Fruit fly (Drosophila melanogaster) whole organism, embryonic: Measurements from ENCODE around the gene Mgstl.

Experiments used
- CG10462 ChIP-seq: fragments of 200-800 bp; sonication (Bioruptor generic); optimal IDR thresholded peaks from 2 replicates; lab custom pipeline; 2016; ENCODE audit warnings: missing biosample characterization, missing genetic modification characterization
- CG11093 ChIP-seq: fragments of 200-800 bp; sonication (Bioruptor generic); IDR thresholded peaks from 3 replicates; pipeline ENCODE4 v1.3.6; 2022; ENCODE audit warnings: missing biosample characterization, missing genetic modification characterization
- CG11398 ChIP-seq: fragments of 200-800 bp; sonication (Bioruptor generic); optimal IDR thresholded peaks from 2 replicates; lab custom pipeline; 2016; ENCODE audit warnings: missing biosample characterization, missing genetic modification characterization
- CG11696 ChIP-seq: fragments of 200-800 bp; sonication (Bioruptor generic); IDR thresholded peaks from 2 replicates; pipeline ENCODE4 v1.3.6; 2022; ENCODE audit warnings: missing biosample characterization, missing genetic modification characterization
- CG12104 ChIP-seq: fragments of 200-800 bp; sonication (Bioruptor generic); optimal IDR thresholded peaks from 3 replicates; lab custom pipeline; 2016; ENCODE audit warnings: missing biosample characterization, missing genetic modification characterization
- CG13296 ChIP-seq: fragments of 200-800 bp; sonication (Bioruptor generic); optimal IDR thresholded peaks from 3 replicates; lab custom pipeline; 2018; ENCODE audit warnings: missing biosample characterization, mild to moderate bottlenecking, missing genetic modification characterization
- CG16779 ChIP-seq: fragments of 200-800 bp; sonication (Bioruptor generic); IDR thresholded peaks from 2 replicates; pipeline ENCODE4 v1.3.6; 2022; ENCODE audit warnings: missing biosample characterization, missing genetic modification characterization
- CG17359 ChIP-seq: fragments of 200-800 bp; sonication (Bioruptor generic); optimal IDR thresholded peaks from 3 replicates; lab custom pipeline; 2018; ENCODE audit warnings: missing biosample characterization, mild to moderate bottlenecking, missing genetic modification characterization, moderate library complexity
- CG17361 ChIP-seq: fragments of 200-800 bp; sonication (Bioruptor generic); IDR thresholded peaks from 3 replicates; pipeline ENCODE4 v1.3.6; 2022; ENCODE audit warnings: missing biosample characterization, missing genetic modification characterization
- CG2678 ChIP-seq: fragments of 200-800 bp; sonication (Bioruptor generic); optimal IDR thresholded peaks from 3 replicates; lab custom pipeline; 2019; ENCODE audit warnings: missing biosample characterization, mild to moderate bottlenecking, missing genetic modification characterization, moderate library complexity
- CG2712 ChIP-seq: fragments of 200-800 bp; optimal IDR thresholded peaks from 3 replicates; lab custom pipeline; 2019; ENCODE audit warnings: missing biosample characterization, mild to moderate bottlenecking, missing genetic modification characterization, moderate library complexity
- CG31441 ChIP-seq: fragments of 200-800 bp; sonication (Bioruptor generic); IDR thresholded peaks from 2 replicates; pipeline ENCODE4 v1.3.6; 2022; ENCODE audit warnings: missing biosample characterization, missing genetic modification characterization
- CG32532 ChIP-seq: fragments of 200-800 bp; sonication (Bioruptor generic); IDR thresholded peaks from 2 replicates; pipeline ENCODE4 v1.3.6; 2022; ENCODE audit warnings: missing biosample characterization, missing genetic modification characterization
- CG4360 ChIP-seq: fragments of 200-800 bp; sonication (Bioruptor generic); IDR thresholded peaks from 2 replicates; pipeline ENCODE4 v1.3.6; 2022; ENCODE audit warnings: missing biosample characterization, missing genetic modification characterization
- CG4854 ChIP-seq: fragments of 200-800 bp; sonication (Bioruptor generic); optimal IDR thresholded peaks from 2 replicates; lab custom pipeline; 2016; ENCODE audit warnings: missing biosample characterization, missing genetic modification characterization, inconsistent platforms
- CG6683 ChIP-seq: fragments of 200-800 bp; sonication (Bioruptor generic); optimal IDR thresholded peaks from 2 replicates; lab custom pipeline; 2017; ENCODE audit warnings: missing biosample characterization, mild to moderate bottlenecking, missing genetic modification characterization, missing genetic modification reagents
- CG6689 ChIP-seq: fragments of 200-800 bp; sonication (Bioruptor generic); IDR thresholded peaks from 2 replicates; pipeline ENCODE4 v1.3.6; 2022; ENCODE audit warnings: missing biosample characterization, missing genetic modification characterization
- CG6791 ChIP-seq: fragments of 200-800 bp; sonication (Bioruptor generic); IDR thresholded peaks from 3 replicates; pipeline ENCODE4 v1.3.6; 2022; ENCODE audit warnings: missing biosample characterization, missing genetic modification characterization; ENCODE audit not compliant: partially characterized antibody
- CG8765 ChIP-seq: fragments of 200-800 bp; sonication (Bioruptor generic); IDR thresholded peaks from 2 replicates; pipeline ENCODE4 v1.3.6; 2022; ENCODE audit warnings: missing biosample characterization, missing genetic modification characterization
- Chrac-16 ChIP-seq: fragments of 200-800 bp; sonication (Bioruptor generic); optimal IDR thresholded peaks from 3 replicates; lab custom pipeline; 2016; ENCODE audit warnings: missing biosample characterization, missing genetic modification characterization
- CoRest ChIP-seq: fragments of 200-800 bp; sonication (Bioruptor generic); optimal IDR thresholded peaks from 3 replicates; lab custom pipeline; 2018; ENCODE audit warnings: missing biosample characterization, mild to moderate bottlenecking, missing genetic modification characterization, moderate library complexity
- Dref ChIP-seq: fragments of 200-800 bp; sonication (Bioruptor generic); IDR thresholded peaks from 2 replicates; pipeline ENCODE4 v1.3.6; 2022; ENCODE audit warnings: missing biosample characterization, missing genetic modification characterization
- Elba2 ChIP-seq: fragments of 200-800 bp; sonication (Bioruptor generic); optimal IDR thresholded peaks from 3 replicates; lab custom pipeline; 2016; ENCODE audit warnings: missing biosample characterization, missing genetic modification characterization
- Fer2 ChIP-seq: fragments of 200-800 bp; sonication (Bioruptor generic); optimal IDR thresholded peaks from 2 replicates; lab custom pipeline; 2018; ENCODE audit warnings: missing biosample characterization, mild to moderate bottlenecking, missing genetic modification characterization, moderate library complexity
- Hr51 ChIP-seq, 2 experiments: fragments of 200-800 bp; sonication (Bioruptor generic); optimal IDR thresholded peaks; 2 replicates in 1 of 2; 3 replicates in 1 of 2; lab custom pipeline; 2016 to 2018; ENCODE audit warnings: missing biosample characterization in 2 of 2, missing genetic modification characterization in 2 of 2, mild to moderate bottlenecking in 1 of 2, moderate library complexity in 1 of 2
- Hr78 ChIP-seq, 2 experiments: fragments of 200-800 bp in 1 of 2; fragments of >200 bp in 1 of 2; sonication (Bioruptor generic) in 1 of 2; optimal IDR thresholded peaks; 2 replicates each; lab custom pipeline; 2017 to 2019; ENCODE audit warnings: missing biosample characterization in 2 of 2, missing genetic modification characterization in 2 of 2, mild to moderate bottlenecking in 1 of 2, moderate library complexity in 1 of 2
- MTF-1 ChIP-seq: fragments of 200-800 bp; sonication (Bioruptor generic); optimal IDR thresholded peaks from 2 replicates; lab custom pipeline; 2018; ENCODE audit warnings: missing biosample characterization, mild to moderate bottlenecking, missing genetic modification characterization, borderline replicate concordance
- NC2β ChIP-seq: fragments of 200-800 bp; sonication (Bioruptor generic); optimal IDR thresholded peaks from 2 replicates; lab custom pipeline; 2016; ENCODE audit warnings: missing biosample characterization, missing genetic modification characterization
- Optix ChIP-seq: fragments of 200-800 bp; sonication (Bioruptor generic); IDR thresholded peaks from 3 replicates; pipeline ENCODE4 v1.3.6; 2022; ENCODE audit warnings: missing biosample characterization, missing genetic modification characterization
- Side ChIP-seq: fragments of 200-800 bp; sonication (Bioruptor generic); optimal IDR thresholded peaks from 2 replicates; lab custom pipeline; 2016; ENCODE audit warnings: missing biosample characterization, missing genetic modification characterization
- Sox100B ChIP-seq: fragments of 200-800 bp; sonication (Bioruptor generic); optimal IDR thresholded peaks from 3 replicates; lab custom pipeline; 2018; ENCODE audit warnings: missing biosample characterization, mild to moderate bottlenecking, missing genetic modification characterization
- Sry-β ChIP-seq: fragments of 200-800 bp; sonication (Bioruptor generic); optimal IDR thresholded peaks from 2 replicates; lab custom pipeline; 2018; ENCODE audit warnings: missing biosample characterization, mild to moderate bottlenecking, missing genetic modification characterization, moderate library complexity
- amos ChIP-seq: fragments of 200-800 bp; sonication (Bioruptor generic); IDR thresholded peaks from 2 replicates; pipeline ENCODE4 v1.3.6; 2022; ENCODE audit warnings: missing biosample characterization, missing genetic modification characterization; ENCODE audit not compliant: partially characterized antibody
- cad ChIP-seq: fragments of >200 bp; optimal IDR thresholded peaks from 2 replicates; lab custom pipeline; 2017; ENCODE audit warnings: missing biosample characterization, missing genetic modification characterization
- cas ChIP-seq: fragments of 200-800 bp; sonication (Bioruptor generic); IDR thresholded peaks from 2 replicates; pipeline ENCODE4 v1.3.6; 2022; ENCODE audit warnings: missing biosample characterization, missing genetic modification characterization
- cg ChIP-seq: fragments of 200-800 bp; sonication (Bioruptor generic); optimal IDR thresholded peaks from 3 replicates; lab custom pipeline; 2019; ENCODE audit warnings: missing biosample characterization, mild to moderate bottlenecking, missing genetic modification characterization, moderate library complexity
- ci ChIP-seq: fragments of 200-800 bp; sonication (Bioruptor generic); IDR thresholded peaks from 3 replicates; pipeline ENCODE4 v1.3.6; 2022; ENCODE audit warnings: missing biosample characterization, missing genetic modification characterization
- crc ChIP-seq: fragments of 200-800 bp; sonication (Bioruptor generic); optimal IDR thresholded peaks from 2 replicates; lab custom pipeline; 2016; ENCODE audit warnings: missing biosample characterization, missing genetic modification characterization
- gcm ChIP-seq: fragments of 200-800 bp; sonication (Bioruptor generic); optimal IDR thresholded peaks from 2 replicates; lab custom pipeline; 2019; ENCODE audit warnings: missing biosample characterization, mild to moderate bottlenecking, missing genetic modification characterization, moderate library complexity
- grn ChIP-seq: fragments of 200-800 bp; sonication (Bioruptor generic); optimal IDR thresholded peaks from 3 replicates; lab custom pipeline; 2017; ENCODE audit warnings: missing biosample characterization, missing genetic modification characterization
- gsb ChIP-seq: fragments of 200-800 bp; sonication (Bioruptor generic); IDR thresholded peaks from 2 replicates; pipeline ENCODE4 v1.3.6; 2022; ENCODE audit warnings: missing biosample characterization, missing genetic modification characterization
- kay ChIP-seq: fragments of 200-800 bp; sonication (Bioruptor generic); optimal IDR thresholded peaks from 2 replicates; lab custom pipeline; 2016; ENCODE audit warnings: missing biosample characterization, missing genetic modification characterization
- lilli ChIP-seq: fragments of 200-800 bp; sonication (Bioruptor generic); optimal IDR thresholded peaks from 3 replicates; lab custom pipeline; 2016; ENCODE audit warnings: missing biosample characterization, missing genetic modification characterization
- lola ChIP-seq, 3 experiments: fragments of >200 bp in 2 of 3; fragments of 200-800 bp in 1 of 3; sonication (Bioruptor generic) in 1 of 3; optimal IDR thresholded peaks; 2 replicates each; lab custom pipeline; 2017 to 2019; ENCODE audit warnings: missing biosample characterization in 3 of 3, missing genetic modification characterization in 3 of 3, mild to moderate bottlenecking in 1 of 3, moderate library complexity in 1 of 3
- maf-S ChIP-seq: fragments of 200-800 bp; sonication (Bioruptor generic); optimal IDR thresholded peaks from 2 replicates; lab custom pipeline; 2016; ENCODE audit warnings: missing biosample characterization, missing genetic modification characterization
- pzg ChIP-seq: fragments of 200-800 bp; sonication (Bioruptor generic); optimal IDR thresholded peaks from 3 replicates; lab custom pipeline; 2018; ENCODE audit warnings: missing biosample characterization, mild to moderate bottlenecking, missing genetic modification characterization, moderate library complexity
- salm ChIP-seq: fragments of 200-800 bp; sonication (Bioruptor generic); optimal IDR thresholded peaks from 2 replicates; lab custom pipeline; 2018; ENCODE audit warnings: missing biosample characterization, mild to moderate bottlenecking, missing genetic modification characterization
- sd ChIP-seq: fragments of 200-800 bp; sonication (Bioruptor generic); optimal IDR thresholded peaks from 3 replicates; lab custom pipeline; 2018; ENCODE audit warnings: missing biosample characterization, mild to moderate bottlenecking, missing genetic modification characterization, moderate library complexity
- sens ChIP-seq: fragments of 200-800 bp; sonication (Bioruptor generic); peaks from one replicate; lab custom pipeline; 2016; ENCODE audit warnings: missing biosample characterization, missing genetic modification characterization
- wdn ChIP-seq: fragments of 200-800 bp; sonication (Bioruptor generic); IDR thresholded peaks from 2 replicates; pipeline ENCODE4 v1.3.6; 2022; ENCODE audit warnings: missing biosample characterization, missing genetic modification characterization

The Mgstl gene

DNA sequence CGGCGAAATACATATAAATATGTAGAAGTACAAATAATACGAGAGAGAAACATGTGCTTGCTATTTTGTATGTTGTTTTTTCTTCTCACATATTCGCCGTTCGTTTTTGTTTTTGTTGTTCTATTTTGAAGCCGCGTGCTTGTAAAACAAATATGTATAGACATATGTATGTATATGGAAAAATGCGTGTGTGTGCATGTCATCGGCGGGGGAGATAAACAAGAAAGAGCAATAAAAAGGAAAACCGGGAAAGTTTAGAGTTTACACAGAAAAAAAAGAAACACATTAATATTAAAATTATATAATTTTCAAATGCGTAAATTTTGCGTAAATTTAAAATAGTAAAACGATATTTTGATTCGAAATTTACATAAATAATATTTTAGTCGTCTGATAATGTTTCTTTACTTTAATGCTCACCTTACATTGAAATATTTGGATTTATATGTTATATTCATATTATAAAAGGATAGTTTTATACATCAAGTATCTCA lies 3.6 kb downstream of the Mgstl start (continued):
- peak in 1 of 2 experiments; percentile 16 for TF ChIP-seq Hr51 (GFP tag; optimal IDR thresholded peaks at IDR 0.05; lab: Kevin White, UChicago)
- TF ChIP-seq NC2β (GFP tag; lab: Kevin White, UChicago), result no peak
- no peak for TF ChIP-seq kay
- no peak for TF ChIP-seq CG16779 (GFP tag; lab: Robert Waterston, UW)
- peak; percentile 36; the same call in 1 of the 2 replicates for TF ChIP-seq CG4360
- 0 out of 3 replicates have a peak, but pooled peaks have one; percentile 20 for TF ChIP-seq ci
- no peak for TF ChIP-seq CG4854 (GFP tag; lab: Kevin White, UChicago)
- TF ChIP-seq Dref, result no peak
- no peak for TF ChIP-seq Fer2 (tag; lab: Kevin White, UChicago)
- TF ChIP-seq CG6791 (GFP tag; lab: Robert Waterston, UW), result no peak
- TF ChIP-seq CG2712 (tag; lab: Kevin White, UChicago), result peak; percentile 74
- TF ChIP-seq Hr78 (GFP tag; optimal IDR thresholded peaks at IDR 0.05; lab: Kevin White, UChicago), result no peak
- peak in 1 of 3 experiments; percentile 8 for TF ChIP-seq lola (GFP tag; optimal IDR thresholded peaks at IDR 0.05; lab: Kevin White, UChicago)
- peak; percentile 46; the same call in 1 of the 3 replicates for TF ChIP-seq CG17361 (GFP tag; lab: Robert Waterston, UW)
- TF ChIP-seq CG11696, result peak; percentile 23; the same call in 1 of the 2 replicates
- no peak for TF ChIP-seq amos (GFP tag; lab: Robert Waterston, UW)
- TF ChIP-seq cad (GFP tag; lab: Kevin White, UChicago), result no peak
- no peak for TF ChIP-seq CG11093 (GFP tag; lab: Robert Waterston, UW)
- peak; percentile 17 for TF ChIP-seq CoRest (tag; lab: Kevin White, UChicago)
- TF ChIP-seq CG13296 (GFP tag; lab: Kevin White, UChicago), result no peak
- no peak for TF ChIP-seq sens (GFP tag; lab: Kevin White, UChicago)
- TF ChIP-seq Sox100B (GFP tag; lab: Kevin White, UChicago), result peak; percentile 35
- no peak for TF ChIP-seq gsb (GFP tag; lab: Robert Waterston, UW)
- no peak for TF ChIP-seq pzg
- no peak for TF ChIP-seq cas (GFP tag; lab: Robert Waterston, UW)
- peak; percentile 79 for TF ChIP-seq cg (GFP tag; lab: Kevin White, UChicago)
- TF ChIP-seq gcm (GFP tag; lab: Kevin White, UChicago), result peak; percentile 25
- TF ChIP-seq lilli (GFP tag; lab: Kevin White, UChicago), result no peak
- no peak for TF ChIP-seq CG8765 (GFP tag; lab: Robert Waterston, UW)
- TF ChIP-seq CG2678 (tag; lab: Kevin White, UChicago), result peak; percentile 50
- TF ChIP-seq CG6683, result peak; percentile 19
- no peak for TF ChIP-seq crc (GFP tag; lab: Kevin White, UChicago)
- peak; percentile 14 for TF ChIP-seq sd (tag; lab: Kevin White, UChicago)
- TF ChIP-seq Optix, result no peak
- peak; percentile 7 for TF ChIP-seq MTF-1
- TF ChIP-seq CG32532, result no peak; the same call in 1 of the 2 replicates
- no peak for TF ChIP-seq wdn
- no peak for TF ChIP-seq Chrac-16 (GFP tag; lab: Kevin White, UChicago)
- TF ChIP-seq grn (GFP tag; lab: Kevin White, UChicago), result no peak
- TF ChIP-seq CG31441 (GFP tag; lab: Robert Waterston, UW), result peak; percentile 67
- TF ChIP-seq Sry-β, result no peak
- no peak for TF ChIP-seq Elba2
- no peak for TF ChIP-seq Side (GFP tag; lab: Kevin White, UChicago)
- TF ChIP-seq CG12104, result no peak
- peak; percentile 33; the same call in 1 of the 2 replicates for TF ChIP-seq CG6689
- TF ChIP-seq maf-S (GFP tag; lab: Kevin White, UChicago), result no peak
- TF ChIP-seq CG10462 (GFP tag; lab: Kevin White, UChicago), result no peak
- peak; percentile 13 for TF ChIP-seq CG17359 (tag; lab: Kevin White, UChicago)
- TF ChIP-seq salm (tag; lab: Kevin White, UChicago), result no peak
- TF ChIP-seq CG11398 (GFP tag; lab: Kevin White, UChicago), result no peak
